Fruit fly (Drosophila melanogaster) whole organism, embryonic: Measurements from ENCODE around the gene CG46307.

Experiments
- Ada2b ChIP-seq: fragments of 200-800 bp; sonication (Bioruptor generic); IDR thresholded peaks from 2 replicates; pipeline ENCODE4 v1.3.6; 2022; ENCODE audit warnings: missing biosample characterization, missing genetic modification characterization
- BEAF-32 ChIP-seq: fragments of 200-800 bp; sonication (Bioruptor generic); optimal IDR thresholded peaks from 3 replicates; lab custom pipeline; 2017; ENCODE audit warnings: missing biosample characterization, missing genetic modification characterization, mild to moderate bottlenecking, moderate library complexity, missing genetic modification reagents
- CG10274 ChIP-seq: fragments of 200-800 bp; sonication (Bioruptor generic); optimal IDR thresholded peaks from 3 replicates; lab custom pipeline; 2017; ENCODE audit warnings: missing biosample characterization, mild to moderate bottlenecking, missing genetic modification characterization
- CG13287 ChIP-seq: fragments of 200-800 bp; sonication (Bioruptor generic); IDR thresholded peaks from 2 replicates; pipeline ENCODE4 v1.3.6; 2022; ENCODE audit warnings: missing biosample characterization, missing genetic modification characterization; ENCODE audit not compliant: partially characterized antibody
- CG14860 ChIP-seq: fragments of 200-800 bp; sonication (Bioruptor generic); IDR thresholded peaks from 3 replicates; pipeline ENCODE4 v1.3.6; 2022; ENCODE audit warnings: missing biosample characterization, missing genetic modification characterization; ENCODE audit not compliant: partially characterized antibody
- CG17328 ChIP-seq: fragments of 200-800 bp; sonication (Bioruptor generic); IDR thresholded peaks from 2 replicates; pipeline ENCODE4 v1.3.6; 2022; ENCODE audit warnings: missing biosample characterization, missing genetic modification characterization
- CG17385 ChIP-seq: fragments of 200-800 bp; sonication (Bioruptor generic); optimal IDR thresholded peaks from 3 replicates; lab custom pipeline; 2018; ENCODE audit warnings: missing biosample characterization, mild to moderate bottlenecking, missing genetic modification characterization
- CG2202 ChIP-seq: fragments of 200-800 bp; sonication (Bioruptor generic); optimal IDR thresholded peaks from 2 replicates; lab custom pipeline; 2018; ENCODE audit warnings: missing biosample characterization, mild to moderate bottlenecking, missing genetic modification characterization
- CG3163 ChIP-seq: fragments of 200-800 bp; sonication (Bioruptor generic); optimal IDR thresholded peaks from 3 replicates; lab custom pipeline; 2016; ENCODE audit warnings: missing biosample characterization, missing genetic modification characterization
- CG34422 ChIP-seq: fragments of 200-800 bp; sonication (Bioruptor generic); IDR thresholded peaks from 3 replicates; pipeline ENCODE4 v1.3.6; 2022; ENCODE audit warnings: missing biosample characterization, missing genetic modification characterization
- CG5180 ChIP-seq: fragments of 200-800 bp; sonication (Bioruptor generic); optimal IDR thresholded peaks from 3 replicates; lab custom pipeline; 2017; ENCODE audit warnings: missing biosample characterization, missing genetic modification characterization, mild to moderate bottlenecking, moderate library complexity, missing genetic modification reagents
- Elba2 ChIP-seq: fragments of 200-800 bp; sonication (Bioruptor generic); optimal IDR thresholded peaks from 3 replicates; lab custom pipeline; 2016; ENCODE audit warnings: missing biosample characterization, missing genetic modification characterization
- Hmr ChIP-seq: fragments of 200-800 bp; sonication (Bioruptor generic); optimal IDR thresholded peaks from 3 replicates; lab custom pipeline; 2017; ENCODE audit warnings: mild to moderate bottlenecking, missing biosample characterization, missing genetic modification reagents, missing genetic modification characterization
- Hr78 ChIP-seq, 2 experiments: fragments of 200-800 bp in 1 of 2; fragments of >200 bp in 1 of 2; sonication (Bioruptor generic) in 1 of 2; optimal IDR thresholded peaks; 2 replicates each; lab custom pipeline; 2017 to 2019; ENCODE audit warnings: missing biosample characterization in 2 of 2, missing genetic modification characterization in 2 of 2, mild to moderate bottlenecking in 1 of 2, moderate library complexity in 1 of 2
- Med ChIP-seq: fragments of 200-800 bp; sonication (Bioruptor generic); peaks from one replicate; lab custom pipeline; 2016; ENCODE audit warnings: missing biosample characterization, missing genetic modification characterization, mild to moderate bottlenecking, inconsistent platforms, moderate library complexity
- Opbp ChIP-seq: fragments of 200-800 bp; sonication (Bioruptor generic); IDR thresholded peaks from 3 replicates; pipeline ENCODE4 v1.3.6; 2022; ENCODE audit warnings: missing biosample characterization, missing genetic modification characterization; ENCODE audit not compliant: partially characterized antibody
- Pdp1 ChIP-seq, 2 experiments: fragments of 200-800 bp; sonication (Bioruptor generic); optimal IDR thresholded peaks; 3 replicates each; lab custom pipeline; 2016; ENCODE audit warnings: missing biosample characterization in 2 of 2, missing genetic modification characterization in 2 of 2, mild to moderate bottlenecking in 1 of 2, moderate library complexity in 1 of 2
- Poxn ChIP-seq: fragments of 200-800 bp; sonication (Bioruptor generic); IDR thresholded peaks from 2 replicates; pipeline ENCODE4 v1.3.6; 2022; ENCODE audit warnings: missing biosample characterization, missing genetic modification characterization
- Trl ChIP-seq, 3 experiments: fragments of >200 bp in 2 of 3; fragments of 200-800 bp in 1 of 3; sonication (Bioruptor generic) in 1 of 3; optimal IDR thresholded peaks; 2 replicates in 1 of 3; 3 replicates in 2 of 3; lab custom pipeline; 2016 to 2017; ENCODE audit warnings: missing biosample characterization in 1 of 3, missing genetic modification characterization in 1 of 3
- Xrp1 ChIP-seq: fragments of 200-800 bp; sonication (Bioruptor generic); IDR thresholded peaks from 2 replicates; pipeline ENCODE4 v1.3.6; 2022; ENCODE audit warnings: missing biosample characterization, missing genetic modification characterization
- YL-1 ChIP-seq: fragments of 200-800 bp; sonication (Bioruptor generic); optimal IDR thresholded peaks from 3 replicates; lab custom pipeline; 2017; ENCODE audit warnings: missing biosample characterization, mild to moderate bottlenecking, missing genetic modification characterization
- exex ChIP-seq: fragments of 200-800 bp; sonication (Bioruptor generic); optimal IDR thresholded peaks from 4 replicates; lab custom pipeline; 2018; ENCODE audit warnings: missing biosample characterization, mild to moderate bottlenecking, missing genetic modification characterization, moderate library complexity
- grau ChIP-seq: fragments of 200-800 bp; optimal IDR thresholded peaks from 3 replicates; lab custom pipeline; 2019; ENCODE audit warnings: missing biosample characterization, mild to moderate bottlenecking, missing genetic modification characterization, moderate library complexity
- ham ChIP-seq: fragments of 200-800 bp; sonication (Bioruptor generic); IDR thresholded peaks from 2 replicates; pipeline ENCODE4 v1.3.6; 2022; ENCODE audit warnings: missing biosample characterization, missing genetic modification characterization
- insv ChIP-seq, 2 experiments: fragments of 200-800 bp; sonication (Bioruptor generic); optimal IDR thresholded peaks; 3 replicates each; lab custom pipeline; 2016 to 2018; ENCODE audit warnings: missing biosample characterization in 2 of 2, missing genetic modification characterization in 2 of 2
- klu ChIP-seq: fragments of 200-800 bp; sonication (Bioruptor generic); IDR thresholded peaks from 2 replicates; pipeline ENCODE4 v1.3.6; 2022; ENCODE audit warnings: missing biosample characterization, missing genetic modification characterization
- mirr ChIP-seq: fragments of 200-800 bp; sonication (Bioruptor generic); optimal IDR thresholded peaks from 3 replicates; lab custom pipeline; 2018; ENCODE audit warnings: missing biosample characterization, mild to moderate bottlenecking, missing genetic modification characterization
- nom ChIP-seq: fragments of 200-800 bp; sonication (Bioruptor generic); optimal IDR thresholded peaks from 2 replicates; lab custom pipeline; 2017; ENCODE audit warnings: missing biosample characterization, missing genetic modification characterization, mild to moderate bottlenecking, moderate library complexity, missing genetic modification reagents
- sd ChIP-seq: fragments of 200-800 bp; sonication (Bioruptor generic); optimal IDR thresholded peaks from 3 replicates; lab custom pipeline; 2018; ENCODE audit warnings: missing biosample characterization, mild to moderate bottlenecking, missing genetic modification characterization, moderate library complexity
- sug ChIP-seq: fragments of 200-800 bp; optimal IDR thresholded peaks from 2 replicates; lab custom pipeline; 2019; ENCODE audit warnings: missing biosample characterization, mild to moderate bottlenecking, missing genetic modification characterization, moderate library complexity
- tll ChIP-seq, 2 experiments: fragments of 200-800 bp in 1 of 2; fragments of >200 bp in 1 of 2; sonication (Bioruptor generic) in 1 of 2; optimal IDR thresholded peaks; 2 replicates each; lab custom pipeline; 2017 to 2019; ENCODE audit warnings: missing biosample characterization in 2 of 2, missing genetic modification characterization in 2 of 2, mild to moderate bottlenecking in 1 of 2, moderate library complexity in 1 of 2
- zfh1 ChIP-seq: fragments of 200-800 bp; sonication (Bioruptor generic); IDR thresholded peaks from 3 replicates; pipeline ENCODE4 v1.3.6; 2022; ENCODE audit warnings: missing biosample characterization, missing genetic modification characterization

CG46307 gene

DNA sequence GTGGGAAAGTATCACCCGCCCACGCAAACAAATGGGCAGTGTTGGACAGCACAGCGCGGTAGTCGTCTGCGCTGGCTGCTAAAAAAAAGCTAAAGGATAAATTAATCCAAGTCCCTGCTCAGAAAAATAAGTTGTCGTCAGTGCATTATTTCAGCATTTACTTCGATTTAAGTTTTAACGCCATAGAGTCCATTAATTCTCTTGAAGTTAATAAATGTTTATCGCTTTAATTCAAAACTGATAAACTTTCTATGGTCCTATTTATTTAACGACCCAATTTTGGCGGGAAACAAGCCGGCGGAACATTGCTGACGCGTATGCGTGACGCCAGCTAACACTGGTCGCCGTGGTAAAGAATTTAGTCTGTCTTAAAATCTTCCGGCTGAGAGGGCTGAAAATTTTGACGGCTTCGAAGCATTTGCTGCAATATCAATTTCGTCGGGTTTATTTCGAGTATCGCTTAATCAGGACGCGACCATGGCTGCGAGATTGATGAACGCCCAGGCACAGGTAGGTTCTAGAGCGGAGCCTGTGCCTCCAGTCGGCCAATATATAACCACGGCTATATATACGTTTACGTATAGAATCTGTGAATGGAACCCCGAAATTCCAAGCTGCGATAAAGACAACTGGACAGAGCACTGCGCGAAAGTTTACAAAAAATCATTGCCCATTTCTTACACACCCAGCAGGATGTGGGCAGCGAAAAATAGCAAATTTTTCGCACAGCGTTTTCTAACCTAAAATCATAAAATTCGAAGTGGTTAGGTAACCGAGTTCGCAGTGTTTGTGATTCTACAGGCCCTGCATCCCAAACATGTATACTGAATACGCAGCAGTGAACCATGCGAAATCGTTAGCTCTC, 64.2 kb downstream of the CG46307 start, which contains the start of the genes mAcon1, CG43345 and CG43346 (continued):
- peak; percentile 78 for TF ChIP-seq CG3163 (GFP tag; lab: Kevin White, UChicago)
- TF ChIP-seq CG17385 (GFP tag; lab: Kevin White, UChicago): peak; percentile 75
- TF ChIP-seq Hr78 (GFP tag; optimal IDR thresholded peaks at IDR 0.05; lab: Kevin White, UChicago): no peak
- peak; percentile 96 for TF ChIP-seq klu (GFP tag; lab: Robert Waterston, UW)
- TF ChIP-seq Opbp (GFP tag; lab: Robert Waterston, UW): no peak
- TF ChIP-seq CG2202: peak; percentile 54
- TF ChIP-seq Poxn (GFP tag; lab: Robert Waterston, UW): no peak
- no peak for TF ChIP-seq CG5180 (GFP tag; lab: Kevin White, UChicago)
- TF ChIP-seq nom: peak; percentile 75
- TF ChIP-seq Ada2b: peak; percentile 33; the same call in 1 of the 2 replicates
- TF ChIP-seq BEAF-32 (GFP tag; lab: Kevin White, UChicago): peak; percentile 48
- TF ChIP-seq Trl (optimal IDR thresholded peaks at IDR 0.05; lab: Kevin White, UChicago): no peak
- peak; percentile 86 for TF ChIP-seq Trl (GFP tag; optimal IDR thresholded peaks at IDR 0.05; lab: Kevin White, UChicago)

DNA sequence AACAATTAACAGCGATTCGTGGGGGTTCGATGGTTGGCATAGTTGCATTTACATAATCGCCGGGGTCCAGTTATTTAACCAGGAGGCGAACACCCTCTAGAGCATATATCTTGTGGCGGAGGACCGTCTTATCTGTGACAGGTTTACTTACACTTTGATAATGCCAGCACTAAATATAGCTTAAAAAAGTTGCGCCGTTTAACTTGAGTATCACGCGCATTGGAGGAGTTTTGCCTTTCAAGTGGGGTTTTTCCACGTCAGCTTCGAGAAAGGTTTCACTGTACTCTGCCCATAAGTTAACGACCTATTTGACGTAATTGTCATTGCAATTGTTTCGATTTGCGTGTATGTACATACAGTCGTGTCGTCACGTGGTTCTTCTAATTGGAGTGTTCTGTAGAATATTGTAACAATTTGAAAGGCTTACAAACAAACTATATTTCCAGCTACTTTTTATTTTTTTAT, 64.8 kb downstream of the CG46307 start:
- TF ChIP-seq YL-1 (peak; percentile 29), Med (GFP tag; lab: Kevin White, UChicago) (peak; percentile 39), Pdp1 (GFP tag; optimal IDR thresholded peaks at IDR 0.05; lab: Kevin White, UChicago) (peak in 1 of 2 experiments; percentile 58), CG10274 (no peak), mirr (GFP tag; lab: Kevin White, UChicago) (peak; percentile 24), CG14860 (no peak), zfh1 (GFP tag; lab: Robert Waterston, UW) (0 out of 3 replicates have a peak, but pooled peaks have one; percentile 27), grau (tag; lab: Kevin White, UChicago) (peak; percentile 76), tll (GFP tag; optimal IDR thresholded peaks at IDR 0.05; lab: Kevin White, UChicago) (no peak), Hmr (no peak), CG13287 (GFP tag; lab: Robert Waterston, UW) (no peak), ham (GFP tag; lab: Robert Waterston, UW) (no peak), CG17328 (0 out of 2 replicates have a peak, but pooled peaks have one; percentile 6), insv (GFP tag; optimal IDR thresholded peaks at IDR 0.05; lab: Kevin White, UChicago) (peak in 1 of 2 experiments; percentile 7), Xrp1 (GFP tag; lab: Robert Waterston, UW) (peak; percentile 12; the same call in 1 of the 2 replicates), Elba2 (GFP tag; lab: Kevin White, UChicago) (peak; percentile 8), sd (tag; lab: Kevin White, UChicago) (no peak), CG34422 (GFP tag; lab: Robert Waterston, UW) (peak; percentile 26; the same call in 1 of the 3 replicates), sug (peak; percentile 66)

DNA sequence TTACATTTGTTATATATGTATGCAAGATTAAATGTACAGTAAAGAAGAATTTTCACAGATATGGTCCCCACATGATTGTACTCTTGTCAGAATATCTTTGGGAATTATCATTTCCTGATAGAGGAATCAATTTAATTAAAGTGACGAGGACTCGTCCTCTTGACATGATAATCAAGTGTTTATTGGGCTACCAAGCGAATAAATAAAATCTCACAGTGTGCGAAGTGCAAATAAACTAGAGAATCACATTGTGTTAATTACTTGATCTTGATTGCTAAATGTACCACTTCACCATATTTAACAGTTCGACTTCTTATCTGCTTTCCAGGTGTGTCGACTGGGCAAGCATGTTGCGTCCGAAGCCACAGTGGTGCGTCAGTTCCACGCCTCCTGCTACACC, 65.5 kb downstream of the CG46307 start:
- TF ChIP-seq Hr78 (GFP tag; optimal IDR thresholded peaks at IDR 0.05; lab: Kevin White, UChicago) (no peak), exex (tag; lab: Kevin White, UChicago) (peak; percentile 83)
